Worm (Caenorhabditis elegans) whole organism, dauer: Measurements from ENCODE around the gene srw-35.
"Not testable (repeated sequence)": the region's sequence is repeated elsewhere in the genome, so short reads cannot be mapped to it uniquely, and the experiment has no call there.

ENCODE experiments used
- unc-62 ChIP-seq: sonication (generic microtip); optimal IDR thresholded peaks from 2 replicates; lab custom pipeline; 2017; ENCODE audit warnings: missing biosample characterization, missing genetic modification reagents, missing genetic modification characterization

Gene srw-35

DNA sequence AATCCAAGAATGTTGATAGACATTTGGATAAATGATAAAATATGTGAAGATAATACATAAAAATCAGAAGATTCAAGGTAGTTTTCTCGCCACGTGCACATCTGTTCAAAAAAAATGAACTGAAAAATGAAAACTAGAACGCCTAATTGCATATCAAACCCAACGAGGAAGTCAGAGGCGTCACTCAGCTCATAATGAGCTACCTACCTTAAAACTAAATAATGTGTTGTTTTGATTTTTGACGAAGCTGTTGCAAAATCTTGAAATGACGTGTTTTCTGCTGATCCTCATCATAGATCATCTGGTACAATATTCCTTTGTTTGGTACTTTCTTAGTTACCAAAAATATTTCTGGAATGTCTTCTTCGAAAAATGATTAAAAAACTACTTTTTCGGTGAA is 1.4 kb upstream of the srw-35 start, which contains the start of gene srh-138:
Gene srh-138, minus strand, starts transcription at position 101 of the 400 bp plus-strand sequence.
- no peak for TF ChIP-seq unc-62 (GFP tag; lab: Kevin White, UChicago)

DNA sequence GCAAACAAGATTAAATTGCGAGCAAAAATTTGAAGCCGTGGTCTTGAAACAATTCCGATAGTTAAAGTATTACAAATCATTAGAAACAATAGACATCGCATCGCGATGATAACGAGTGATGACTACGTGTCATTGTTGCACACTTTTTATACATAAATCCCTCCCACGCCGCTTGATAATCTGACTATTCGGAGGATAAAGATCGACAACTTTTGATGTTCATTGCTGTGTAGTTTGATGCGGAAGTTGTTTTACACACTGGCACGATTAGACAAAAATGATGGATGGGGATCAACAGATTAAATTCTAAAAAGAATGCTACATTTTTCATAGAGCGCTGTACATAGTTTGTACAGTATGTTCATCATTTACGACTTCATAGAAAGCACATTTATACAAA is 7.0 kb downstream of the srw-35 start, which contains the start of gene T08G3.11:
Gene T08G3.11, minus strand, starts transcription at position 101 of the 400 bp plus-strand sequence.
- TF ChIP-seq unc-62 (GFP tag; lab: Kevin White, UChicago) = no peak

- no peak for TF ChIP-seq unc-62 (GFP tag; lab: Kevin White, UChicago)
Measured at ce11 chrV:16480919-16481630, 8.8 kb downstream of the srw-35 start, which contains the start of the genes F57E7.4 and spig-6. F57E7.4 (minus strand) TSS chrV:16481019. spig-6 (plus strand) TSS chrV:16481580.

DNA sequence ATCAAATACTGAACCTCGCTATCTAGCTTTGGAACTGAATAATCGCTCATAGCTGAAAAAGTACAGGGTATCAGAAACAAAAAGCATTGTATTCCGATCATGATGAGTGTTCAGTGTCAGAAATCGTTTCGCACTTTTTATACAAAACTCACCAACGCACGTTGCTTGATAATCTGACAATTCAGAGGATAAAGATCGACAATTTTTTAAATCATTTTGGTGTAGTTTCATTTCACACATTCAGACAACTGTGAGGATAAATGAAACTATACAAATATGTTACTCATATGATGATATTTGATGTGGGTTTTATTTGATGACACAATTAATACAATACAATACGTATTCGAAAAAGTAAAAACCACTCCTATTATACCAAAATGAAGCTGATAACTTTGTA is 10.7 kb downstream of the srw-35 start, which contains the start of gene F57E7.2:
Gene F57E7.2, minus strand, starts transcription at position 101 of the 400 bp plus-strand sequence.
- no peak for TF ChIP-seq unc-62 (GFP tag; lab: Kevin White, UChicago)

DNA sequence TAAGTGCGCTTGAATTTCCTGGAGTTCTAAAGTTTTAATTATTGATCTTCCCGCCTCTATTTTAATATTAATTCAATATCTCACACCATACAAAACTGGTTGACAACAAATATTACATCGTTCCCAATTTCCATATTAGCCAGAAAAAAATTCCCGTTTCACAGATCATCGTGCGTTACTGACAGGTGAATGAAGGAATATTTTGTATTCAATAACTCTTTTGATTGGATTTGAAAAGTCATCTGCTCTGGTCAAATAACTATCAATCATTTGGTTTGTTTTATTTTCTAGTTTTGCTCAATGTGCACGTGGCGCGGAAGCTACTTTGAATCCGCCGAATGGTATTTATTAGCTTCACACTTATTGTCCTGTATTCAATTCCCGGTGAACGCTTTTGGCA is 11.4 kb downstream of the srw-35 start, which contains the start of gene srh-139:
Gene srh-139, plus strand, starts transcription at position 301 of the 400 bp plus-strand sequence.
- TF ChIP-seq unc-62 (GFP tag; lab: Kevin White, UChicago) = no peak

- TF ChIP-seq unc-62 (GFP tag; lab: Kevin White, UChicago) = no peak
Measured at ce11 chrV:16487474-16487873, 15.2 kb downstream of the srw-35 start, which contains the start of gene Y32B12A.5. Y32B12A.5 (minus strand) TSS chrV:16487574.

DNA sequence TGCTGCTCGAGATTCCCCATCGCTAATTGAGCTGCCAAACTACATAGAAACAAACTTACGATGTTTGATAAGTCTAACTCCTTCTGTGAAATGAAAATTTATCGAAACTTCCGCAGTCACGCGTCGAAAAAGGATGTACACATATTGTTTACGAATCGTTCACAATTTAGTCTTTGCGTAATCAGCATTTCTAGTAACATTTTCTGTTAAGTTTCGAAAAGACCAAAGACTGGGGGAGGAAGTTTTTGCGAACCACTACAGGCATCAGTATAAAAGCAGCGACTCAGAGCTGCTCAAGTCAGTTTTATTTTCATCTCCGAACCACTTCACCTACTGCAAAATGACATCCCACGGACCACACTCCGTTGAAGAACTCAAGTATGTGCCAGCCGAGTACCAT is 15.9 kb downstream of the srw-35 start, which contains the start of gene sqst-4:
Gene sqst-4, plus strand, starts transcription at position 301 of the 400 bp plus-strand sequence.
- no peak for TF ChIP-seq unc-62 (GFP tag; lab: Kevin White, UChicago)

- no peak for TF ChIP-seq unc-62 (GFP tag; lab: Kevin White, UChicago)
Measured at ce11 chrV:16494359-16494758, 22.0 kb downstream of the srw-35 start, which contains the start of gene comt-2. comt-2 (minus strand) TSS chrV:16494489.

DNA sequence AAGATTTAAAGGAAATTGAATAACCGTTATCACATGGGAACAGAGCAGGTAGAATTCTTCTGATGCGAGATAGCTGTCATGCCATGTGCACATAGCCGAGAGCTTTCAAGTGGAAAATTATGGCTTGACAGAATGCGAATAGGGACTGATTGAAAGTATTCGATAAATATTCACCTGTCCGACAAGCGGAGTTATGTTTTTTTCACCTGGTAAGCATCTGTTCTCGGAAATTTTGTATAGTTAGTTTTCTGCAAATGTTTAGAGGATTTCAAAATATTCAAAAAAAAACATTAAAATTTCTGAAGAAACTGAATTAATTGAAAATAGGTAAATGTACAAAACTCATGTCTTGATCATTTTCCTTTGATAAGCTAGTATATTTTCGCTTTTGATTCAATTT is 25.2 kb downstream of the srw-35 start, which contains the start of gene srh-136:
Gene srh-136, minus strand, starts transcription at position 93 of the 400 bp plus-strand sequence.
- TF ChIP-seq unc-62 (GFP tag; lab: Kevin White, UChicago) = no peak

DNA sequence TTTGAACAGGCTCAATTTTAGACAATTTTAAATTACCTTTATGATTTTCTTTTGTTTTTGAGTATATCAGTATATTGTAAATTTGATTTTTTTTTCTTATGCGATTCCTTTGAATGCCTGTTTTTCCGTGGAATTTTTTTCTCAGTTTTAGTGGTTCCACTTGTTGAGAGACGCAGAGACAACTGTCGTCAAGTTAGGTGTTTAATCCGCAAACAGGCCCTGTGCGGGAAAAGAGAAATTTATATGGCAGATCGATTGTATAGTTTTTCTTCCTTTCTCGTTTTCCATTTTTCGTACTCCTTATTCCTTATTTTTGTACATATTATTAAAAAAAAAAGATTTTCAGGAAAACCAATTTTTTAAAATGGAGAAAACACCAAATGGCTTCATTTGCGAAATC is 26.7 kb downstream of the srw-35 start, which contains the start of gene F36D3.1:
Gene F36D3.1, plus strand, starts transcription at position 347 of the 400 bp plus-strand sequence.
- no peak for TF ChIP-seq unc-62 (GFP tag; lab: Kevin White, UChicago)

DNA sequence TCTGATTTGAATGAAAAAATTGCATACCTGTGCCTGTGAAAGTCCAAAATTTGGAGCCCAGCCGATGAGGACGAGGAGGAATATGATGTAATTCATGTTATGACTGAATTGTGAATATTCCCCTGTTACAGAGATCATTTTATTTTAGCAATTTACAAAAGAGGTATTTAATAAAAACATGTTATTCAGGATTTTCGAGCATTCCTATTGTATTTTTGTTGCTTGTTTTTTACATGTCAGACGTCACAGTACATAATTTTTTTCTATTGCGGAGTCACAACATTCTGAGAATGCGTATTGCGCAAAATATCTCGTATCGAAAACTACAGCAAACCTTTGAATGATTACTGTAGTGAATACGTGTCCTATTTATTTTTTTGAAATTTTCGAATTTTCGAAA is 30.9 kb downstream of the srw-35 start, which contains the start of gene F36D3.14:
Gene F36D3.14, minus strand, starts transcription at position 101 of the 400 bp plus-strand sequence.
- no peak for TF ChIP-seq unc-62 (GFP tag; lab: Kevin White, UChicago)

ce11 chrV:16505828-16506227 is 33.5 kb downstream of the srw-35 start, which contains the start of gene nhr-54:
nhr-54 (minus strand) TSS chrV:16505928.
- no peak for TF ChIP-seq unc-62 (GFP tag; lab: Kevin White, UChicago)

DNA sequence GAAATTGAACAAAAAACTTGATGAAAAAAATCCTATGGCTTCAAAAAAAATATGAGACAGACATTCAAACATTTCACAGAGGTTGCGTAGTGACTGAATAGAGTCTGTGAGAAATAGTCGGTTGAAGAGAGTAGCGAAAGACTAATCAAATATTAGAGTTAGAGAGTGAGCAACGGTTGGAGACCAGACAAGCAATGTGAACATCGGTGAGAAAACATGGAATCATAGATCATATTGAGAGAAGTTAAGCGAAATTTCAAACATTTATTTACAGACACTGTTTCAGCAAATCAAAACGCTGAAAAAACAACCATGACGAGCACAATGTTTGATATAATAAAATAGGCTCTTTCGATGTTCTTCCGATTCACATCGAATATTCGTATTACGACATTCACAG is 34.3 kb downstream of the srw-35 start:
- TF ChIP-seq unc-62 (GFP tag; lab: Kevin White, UChicago) = no peak

- no peak for TF ChIP-seq unc-62 (GFP tag; lab: Kevin White, UChicago)
Measured at ce11 chrV:16508667-16509066, 36.4 kb downstream of the srw-35 start, which contains the start of gene srr-3. srr-3 (minus strand) TSS chrV:16508767.

ce11 chrV:16515140-16515539 is 42.8 kb downstream of the srw-35 start, which contains the start of gene F36D3.5:
F36D3.5 (minus strand) TSS chrV:16515240.
- not testable (repeated sequence) for TF ChIP-seq unc-62 (GFP tag; lab: Kevin White, UChicago)

DNA sequence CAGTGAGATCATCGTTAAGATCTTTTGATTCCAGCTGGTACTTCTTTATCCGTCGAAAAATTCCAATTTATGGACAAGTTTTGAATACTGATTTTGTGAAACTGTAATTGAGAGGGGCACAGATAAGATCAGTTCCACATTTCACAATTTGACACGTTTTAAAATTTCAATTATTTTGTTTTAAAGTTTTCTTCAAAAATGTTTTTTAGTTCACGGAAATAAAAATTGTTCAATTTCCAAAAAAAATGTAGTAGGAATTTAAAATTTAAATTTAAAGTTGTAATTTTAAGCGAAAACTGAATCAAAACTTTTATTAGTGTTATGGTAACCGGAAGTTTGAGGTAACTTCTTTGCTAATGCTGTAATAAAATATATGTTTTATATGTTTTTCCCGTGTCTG is 45.3 kb downstream of the srw-35 start, which contains the start of gene F36D3.4:
Gene F36D3.4, minus strand, starts transcription at position 101 of the 400 bp plus-strand sequence.
- no peak for TF ChIP-seq unc-62 (GFP tag; lab: Kevin White, UChicago)
